Worm (Caenorhabditis elegans) whole organism, late embryonic: Measurements from ENCODE around the gene C33A12.4.

Source experiments
- F13H6.1 ChIP-seq: sonication (generic microtip); optimal IDR thresholded peaks from 2 replicates; lab custom pipeline; 2016; ENCODE audit warnings: missing genetic modification characterization, missing compliant biosample characterization
- T23F11.4 ChIP-seq: fragments of 200-800 bp; sonication (Bioruptor generic); optimal IDR thresholded peaks from 2 replicates; lab custom pipeline; 2018; ENCODE audit warnings: mild to moderate bottlenecking, missing genetic modification characterization, missing compliant biosample characterization
- Y22D7AL.16 ChIP-seq: sonication (generic microtip); optimal IDR thresholded peaks from 2 replicates; lab custom pipeline; 2016; ENCODE audit warnings: missing genetic modification characterization, missing compliant biosample characterization
- ahr-1 ChIP-seq: sonication (generic microtip); optimal IDR thresholded peaks from 2 replicates; lab custom pipeline; 2016; ENCODE audit warnings: missing genetic modification characterization, missing compliant biosample characterization
- ama-1 ChIP-seq: fragments of 150-350 bp; optimal IDR thresholded peaks from 2 replicates; lab custom pipeline; 2014
- ceh-18 ChIP-seq: sonication (generic microtip); optimal IDR thresholded peaks from 2 replicates; lab custom pipeline; 2016; ENCODE audit warnings: missing genetic modification characterization, missing compliant biosample characterization
- ceh-34 ChIP-seq: sonication (generic microtip); optimal IDR thresholded peaks from 2 replicates; lab custom pipeline; 2016; ENCODE audit warnings: mild to moderate bottlenecking, missing genetic modification characterization, missing compliant biosample characterization
- ceh-45 ChIP-seq: fragments of 200-800 bp; sonication (Bioruptor generic); IDR thresholded peaks from 2 replicates; pipeline ENCODE4 v1.3.6; 2022; ENCODE audit warnings: missing genetic modification reagents, missing genetic modification characterization, missing compliant biosample characterization
- ceh-9 ChIP-seq: sonication (generic microtip); optimal IDR thresholded peaks from 2 replicates; lab custom pipeline; 2016; ENCODE audit warnings: mild to moderate bottlenecking, missing genetic modification characterization, inconsistent platforms, missing compliant biosample characterization
- dve-1 ChIP-seq: sonication (generic microtip); optimal IDR thresholded peaks from 2 replicates; lab custom pipeline; 2017; ENCODE audit warnings: antibody characterized with exemption, mild to moderate bottlenecking, missing genetic modification characterization, missing compliant biosample characterization
- elt-2 ChIP-seq: sonication (generic microtip); optimal IDR thresholded peaks from 2 replicates; lab custom pipeline; 2016; ENCODE audit warnings: missing genetic modification reagents, missing genetic modification characterization, missing compliant biosample characterization
- elt-4 ChIP-seq: sonication (generic microtip); optimal IDR thresholded peaks from 2 replicates; lab custom pipeline; 2016; ENCODE audit warnings: missing genetic modification characterization, missing compliant biosample characterization
- ets-4 ChIP-seq: sonication (generic microtip); optimal IDR thresholded peaks from 2 replicates; lab custom pipeline; 2016; ENCODE audit warnings: missing genetic modification characterization, missing compliant biosample characterization
- eyg-1 ChIP-seq: sonication (generic microtip); optimal IDR thresholded peaks from 2 replicates; lab custom pipeline; 2016; ENCODE audit warnings: missing genotype, missing genetic modification characterization, missing compliant biosample characterization
- fax-1 ChIP-seq: sonication (generic microtip); optimal IDR thresholded peaks from 2 replicates; lab custom pipeline; 2016; ENCODE audit warnings: missing genotype, missing genetic modification characterization, missing compliant biosample characterization
- fkh-10 ChIP-seq: fragments of 150-350 bp; optimal IDR thresholded peaks from 2 replicates; lab custom pipeline; 2014; ENCODE audit warnings: missing biosample characterization, missing genetic modification reagents, missing genetic modification characterization
- fkh-6 ChIP-seq: sonication (generic microtip); optimal IDR thresholded peaks from 2 replicates; lab custom pipeline; 2016; ENCODE audit warnings: missing genetic modification characterization, missing compliant biosample characterization
- gmeb-2 ChIP-seq: sonication (generic microtip); optimal IDR thresholded peaks from 2 replicates; lab custom pipeline; 2016; ENCODE audit warnings: missing genetic modification characterization, inconsistent platforms, missing compliant biosample characterization
- hlh-13 ChIP-seq: fragments of 200-800 bp; sonication (Bioruptor generic); optimal IDR thresholded peaks from 2 replicates; lab custom pipeline; 2018; ENCODE audit warnings: mild to moderate bottlenecking, missing genetic modification characterization, missing compliant biosample characterization
- hlh-15 ChIP-seq: sonication (generic microtip); optimal IDR thresholded peaks from 2 replicates; lab custom pipeline; 2016; ENCODE audit warnings: missing genetic modification characterization, missing compliant biosample characterization
- hlh-30 ChIP-seq: sonication (generic microtip); optimal IDR thresholded peaks from 2 replicates; lab custom pipeline; 2017; ENCODE audit warnings: antibody characterized with exemption, missing genetic modification characterization, missing compliant biosample characterization; ENCODE audit not compliant: insufficient read depth
- hlh-6 ChIP-seq: sonication (generic microtip); optimal IDR thresholded peaks from 2 replicates; lab custom pipeline; 2016; ENCODE audit warnings: missing genotype, missing genetic modification characterization, missing compliant biosample characterization
- lin-11 ChIP-seq: fragments of 200-800 bp; sonication (Bioruptor generic); optimal IDR thresholded peaks from 2 replicates; lab custom pipeline; 2018; ENCODE audit warnings: mild to moderate bottlenecking, missing genetic modification characterization, missing compliant biosample characterization
- mec-3 ChIP-seq: sonication (generic microtip); optimal IDR thresholded peaks from 2 replicates; lab custom pipeline; 2016; ENCODE audit warnings: borderline replicate concordance, missing genetic modification characterization, missing compliant biosample characterization
- nfya-1 ChIP-seq: sonication (generic microtip); optimal IDR thresholded peaks from 2 replicates; lab custom pipeline; 2017; ENCODE audit warnings: missing genetic modification characterization, mild to moderate bottlenecking, missing compliant biosample characterization, antibody characterized with exemption, moderate library complexity
- nhr-11 ChIP-seq: fragments of 150-350 bp; optimal IDR thresholded peaks from 2 replicates; lab custom pipeline; 2014; ENCODE audit warnings: missing biosample characterization, missing genetic modification characterization
- pag-3 ChIP-seq: sonication (generic microtip); optimal IDR thresholded peaks from 2 replicates; lab custom pipeline; 2016; ENCODE audit warnings: missing compliant biosample characterization, missing genetic modification characterization, borderline replicate concordance
- pha-4 ChIP-seq: fragments of 150-350 bp; optimal IDR thresholded peaks from 2 replicates; lab custom pipeline; 2018; ENCODE audit warnings: missing biosample characterization, missing genetic modification reagents, missing genetic modification characterization
- rnt-1 ChIP-seq: sonication (generic microtip); optimal IDR thresholded peaks from 2 replicates; lab custom pipeline; 2016; ENCODE audit warnings: missing genetic modification characterization, missing compliant biosample characterization
- sox-4 ChIP-seq: sonication (generic microtip); optimal IDR thresholded peaks from 2 replicates; lab custom pipeline; 2017; ENCODE audit warnings: mild to moderate bottlenecking, missing genetic modification characterization, inconsistent platforms, missing compliant biosample characterization
- tbx-7 ChIP-seq: sonication (generic microtip); optimal IDR thresholded peaks from 2 replicates; lab custom pipeline; 2016; ENCODE audit warnings: missing genotype, missing genetic modification characterization, missing compliant biosample characterization
- unc-3 ChIP-seq, 2 experiments: fragments of 200-800 bp in 1 of 2; sonication (Bioruptor generic) in 1 of 2; sonication (generic microtip) in 1 of 2; conservative IDR thresholded peaks in 1 of 2; optimal IDR thresholded peaks in 1 of 2; 2 replicates each; pipeline versions ENCODE4 v1.3.6 to Lab custom; 2016 to 2022; ENCODE audit warnings: missing compliant biosample characterization in 2 of 2, missing genetic modification characterization in 2 of 2, missing genetic modification reagents in 1 of 2
- unc-42 ChIP-seq: sonication (generic microtip); optimal IDR thresholded peaks from 2 replicates; lab custom pipeline; 2016; ENCODE audit warnings: missing genotype, missing genetic modification characterization, missing compliant biosample characterization
- unc-55 ChIP-seq: sonication (generic microtip); optimal IDR thresholded peaks from 2 replicates; lab custom pipeline; 2017; ENCODE audit warnings: missing biosample characterization, missing genetic modification reagents, missing genetic modification characterization
- unc-86 ChIP-seq: sonication (generic microtip); optimal IDR thresholded peaks from 2 replicates; lab custom pipeline; 2016; ENCODE audit warnings: missing genetic modification characterization, missing compliant biosample characterization
- zip-5 ChIP-seq: sonication (generic microtip); optimal IDR thresholded peaks from 2 replicates; lab custom pipeline; 2016; ENCODE audit warnings: missing genetic modification characterization, missing compliant biosample characterization
- ztf-16 ChIP-seq: sonication (generic microtip); optimal IDR thresholded peaks from 2 replicates; lab custom pipeline; 2017; ENCODE audit warnings: missing genetic modification characterization, missing compliant biosample characterization

C33A12.4 gene

ce11 chrIV:9510439-9510838 is at the start of gene C33A12.4:
Gene C33A12.4, minus strand, starts transcription at chrIV:9510569.
- TF ChIP-seq hlh-15 (no peak), elt-2 (tag; lab: Kevin White, UChicago) (no peak), ztf-16 (tag; lab: Kevin White, UChicago) (no peak), unc-3 (GFP tag; conservative IDR thresholded peaks at IDR 0.05; lab: Robert Waterston, UW) (no peak), unc-3 (tag; optimal IDR thresholded peaks at IDR 0.05; lab: Kevin White, UChicago) (no peak), elt-4 (tag; lab: Kevin White, UChicago) (no peak), T23F11.4 (GFP tag; lab: Kevin White, UChicago) (no peak), pag-3 (no peak), lin-11 (tag; lab: Kevin White, UChicago) (no peak), ets-4 (no peak), hlh-13 (GFP tag; lab: Kevin White, UChicago) (no peak), Y22D7AL.16 (no peak), tbx-7 (no peak), ceh-34 (tag; lab: Kevin White, UChicago) (no peak), unc-86 (no peak), hlh-30 (tag; lab: Kevin White, UChicago) (no peak), fkh-10 (GFP tag; lab: Kevin White, UChicago) (no peak), zip-5 (tag; lab: Kevin White, UChicago) (no peak), dve-1 (no peak), mec-3 (tag; lab: Kevin White, UChicago) (no peak), fkh-6 (tag; lab: Kevin White, UChicago) (no peak)

- TF ChIP-seq fax-1 (tag; lab: Kevin White, UChicago) (no peak), eyg-1 (tag; lab: Kevin White, UChicago) (no peak), ama-1 (lab: Kevin White, UChicago) (no peak), nfya-1 (tag; lab: Kevin White, UChicago) (no peak), ceh-9 (tag; lab: Kevin White, UChicago) (no peak), ahr-1 (tag; lab: Kevin White, UChicago) (no peak)
Observed at ce11 chrIV:9545986-9546385, 35.6 kb upstream of the C33A12.4 start, which contains the start of gene T05A1.5. Gene T05A1.5, plus strand, starts transcription at chrIV:9546286.

- TF ChIP-seq zip-5 (tag; lab: Kevin White, UChicago) (no peak), T23F11.4 (GFP tag; lab: Kevin White, UChicago) (no peak), pha-4 (tag; lab: Kevin White, UChicago) (no peak), hlh-6 (tag; lab: Kevin White, UChicago) (no peak), ceh-9 (tag; lab: Kevin White, UChicago) (no peak), lin-11 (tag; lab: Kevin White, UChicago) (no peak), F13H6.1 (no peak), ceh-45 (no peak), gmeb-2 (no peak), sox-4 (tag; lab: Kevin White, UChicago) (no peak), nhr-11 (no peak), unc-42 (tag; lab: Kevin White, UChicago) (no peak)
Observed at ce11 chrIV:9540342-9540856, 30.0 kb upstream of the C33A12.4 start, which contains the start of gene fbl-1. Gene fbl-1, plus strand, starts transcription at chrIV:9540806.

- no peak for TF ChIP-seq pag-3
- TF ChIP-seq rnt-1 (tag; lab: Kevin White, UChicago), result peak; percentile 28
- no peak for TF ChIP-seq unc-42 (tag; lab: Kevin White, UChicago)
- peak; percentile 96 for TF ChIP-seq unc-55 (GFP tag; lab: Kevin White, UChicago)
- peak; percentile 66 for TF ChIP-seq ceh-18 (tag; lab: Kevin White, UChicago)
- TF ChIP-seq, all 69 proteins: peak for 3
Observed at ce11 chrIV:9538214-9538613, 27.8 kb upstream of the C33A12.4 start.
